Worm (Caenorhabditis elegans): ENCODE measurements around the gene W01C8.1.

ce11 chrX:5669733-5670132, 22.5 kb upstream of the W01C8.1 start:
- TF ChIP-seq pha-4 (tag; optimal IDR thresholded peaks at IDR 0.05) (peak; percentile 41), pqm-1 (tag; optimal IDR thresholded peaks at IDR 0.05) (peak; percentile 45), eor-1 (tag; optimal IDR thresholded peaks at IDR 0.05) (no peak), skn-1 (tag; optimal IDR thresholded peaks at IDR 0.05) (no peak), nhr-12 (tag; optimal IDR thresholded peaks at IDR 0.05) (no peak), mdl-1 (tag; optimal IDR thresholded peaks at IDR 0.05) (no peak), aly-2 (tag; optimal IDR thresholded peaks at IDR 0.05) (no peak), nhr-77 (tag; optimal IDR thresholded peaks at IDR 0.05) (no peak), ztf-4 (tag; optimal IDR thresholded peaks at IDR 0.05) (no peak), nhr-28 (tag; optimal IDR thresholded peaks at IDR 0.05) (no peak), elt-3 (tag; optimal IDR thresholded peaks at IDR 0.05) (no peak), nhr-11 (tag; optimal IDR thresholded peaks at IDR 0.05) (no peak), zag-1 (tag; optimal IDR thresholded peaks at IDR 0.05) (no peak)
